Fruit fly (Drosophila melanogaster) whole organism, adult: ENCODE measurements around the gene Elo68beta.

Source experiments
- CG11617 ChIP-seq: fragments of 200-800 bp; sonication (Bioruptor generic); optimal IDR thresholded peaks from 2 replicates; lab custom pipeline; 2017; ENCODE audit warnings: mild to moderate bottlenecking, missing biosample characterization, missing genetic modification reagents, missing genetic modification characterization
- CG12768 ChIP-seq: fragments of 200-800 bp; sonication (Bioruptor generic); optimal IDR thresholded peaks from 2 replicates; lab custom pipeline; 2017; ENCODE audit warnings: missing biosample characterization, missing genetic modification characterization, mild to moderate bottlenecking, moderate library complexity, missing genetic modification reagents
- CG14711 ChIP-seq: fragments of 200-800 bp; sonication (Bioruptor generic); optimal IDR thresholded peaks from 2 replicates; lab custom pipeline; 2018; ENCODE audit warnings: missing biosample characterization, mild to moderate bottlenecking, missing genetic modification characterization, moderate library complexity
- CG1620 ChIP-seq: fragments of 200-800 bp; sonication (Bioruptor generic); optimal IDR thresholded peaks from 2 replicates; lab custom pipeline; 2016; ENCODE audit warnings: missing biosample characterization, missing genetic modification characterization
- CG33017 ChIP-seq: fragments of 200-800 bp; sonication (Bioruptor generic); optimal IDR thresholded peaks from 2 replicates; lab custom pipeline; 2018; ENCODE audit warnings: missing biosample characterization, mild to moderate bottlenecking, missing genetic modification characterization, moderate library complexity
- CG7045 ChIP-seq: fragments of 200-800 bp; sonication (Bioruptor generic); optimal IDR thresholded peaks from 2 replicates; lab custom pipeline; 2017; ENCODE audit warnings: missing biosample characterization, mild to moderate bottlenecking, missing genetic modification characterization
- CG7101 ChIP-seq: fragments of 200-800 bp; sonication (Bioruptor generic); optimal IDR thresholded peaks from 2 replicates; lab custom pipeline; 2018; ENCODE audit warnings: missing biosample characterization, mild to moderate bottlenecking, missing genetic modification characterization, moderate library complexity
- Clk ChIP-seq: fragments of 200-800 bp; sonication (Bioruptor generic); optimal IDR thresholded peaks from 2 replicates; lab custom pipeline; 2017; ENCODE audit warnings: missing biosample characterization, missing genetic modification characterization
- Crg-1 ChIP-seq: fragments of 200-800 bp; sonication (Bioruptor generic); optimal IDR thresholded peaks from 2 replicates; lab custom pipeline; 2016; ENCODE audit warnings: missing biosample characterization, missing genetic modification characterization
- Hr96 ChIP-seq: fragments of 200-800 bp; sonication (Bioruptor generic); optimal IDR thresholded peaks from 2 replicates; lab custom pipeline; 2016; ENCODE audit warnings: missing biosample characterization, missing genetic modification characterization
- Mnt ChIP-seq: fragments of 200-800 bp; sonication (Bioruptor generic); optimal IDR thresholded peaks from 2 replicates; lab custom pipeline; 2016; ENCODE audit warnings: missing biosample characterization, mild to moderate bottlenecking, missing genetic modification characterization
- bab1 ChIP-seq: fragments of 200-800 bp; sonication (Bioruptor generic); optimal IDR thresholded peaks from 3 replicates; lab custom pipeline; 2019; ENCODE audit warnings: missing biosample characterization, mild to moderate bottlenecking, missing genetic modification characterization, moderate library complexity
- cic ChIP-seq: fragments of 200-800 bp; sonication (Bioruptor generic); optimal IDR thresholded peaks from 2 replicates; lab custom pipeline; 2017; ENCODE audit warnings: missing biosample characterization, mild to moderate bottlenecking, missing genetic modification characterization, moderate library complexity
- cnc ChIP-seq, 2 experiments: fragments of >200 bp; optimal IDR thresholded peaks; 2 replicates each; lab custom pipeline; 2017
- kay ChIP-seq: fragments of 200-800 bp; sonication (Bioruptor generic); peaks from one replicate; lab custom pipeline; 2016; ENCODE audit warnings: missing biosample characterization, missing genetic modification characterization, borderline replicate concordance
- ovo ChIP-seq: fragments of 200-800 bp; sonication (Bioruptor generic); optimal IDR thresholded peaks from 2 replicates; lab custom pipeline; 2016; ENCODE audit warnings: missing biosample characterization, missing genetic modification characterization
- pad ChIP-seq: fragments of 200-800 bp; sonication (Bioruptor generic); optimal IDR thresholded peaks from 3 replicates; lab custom pipeline; 2017; ENCODE audit warnings: missing biosample characterization, missing genetic modification characterization, mild to moderate bottlenecking, moderate library complexity, missing genetic modification reagents
- tj ChIP-seq: fragments of 200-800 bp; sonication (Bioruptor generic); optimal IDR thresholded peaks from 3 replicates; lab custom pipeline; 2017; ENCODE audit warnings: missing biosample characterization, mild to moderate bottlenecking, missing genetic modification characterization, moderate library complexity
- toe ChIP-seq: fragments of 200-800 bp; sonication (Bioruptor generic); optimal IDR thresholded peaks from 2 replicates; lab custom pipeline; 2016; ENCODE audit warnings: missing biosample characterization, missing genetic modification characterization

The Elo68beta gene

DNA sequence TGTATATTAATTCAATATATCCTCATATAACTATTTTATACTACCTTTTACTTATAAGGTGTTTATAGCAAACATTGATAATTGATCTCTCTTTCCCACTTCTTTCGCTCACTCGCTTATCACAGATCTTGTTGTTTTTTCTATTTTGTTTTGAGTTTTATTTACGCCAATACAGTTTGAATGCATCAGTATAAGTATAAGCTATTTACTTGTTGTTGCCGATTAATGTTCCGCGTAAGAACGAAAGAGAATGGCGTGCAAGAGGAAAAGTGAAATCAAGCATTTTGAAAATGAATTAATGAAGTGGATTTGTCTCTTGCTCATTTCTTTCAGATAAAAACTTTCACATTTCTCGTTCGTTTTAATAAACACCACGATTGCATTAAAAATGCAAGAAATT lies 17.9 kb downstream of the Elo68beta start:
- no peak for TF ChIP-seq cnc (optimal IDR thresholded peaks at IDR 0.05; lab: Kevin White, UChicago)
- TF ChIP-seq ovo (GFP tag; lab: Kevin White, UChicago): no peak
- peak; percentile 48 for TF ChIP-seq tj (GFP tag; lab: Kevin White, UChicago)
- no peak for TF ChIP-seq Crg-1 (GFP tag; lab: Kevin White, UChicago)
- peak; percentile 96 for TF ChIP-seq kay (GFP tag; lab: Kevin White, UChicago)
- TF ChIP-seq toe (GFP tag; lab: Kevin White, UChicago): no peak
- TF ChIP-seq cic (GFP tag; lab: Kevin White, UChicago): peak; percentile 77

DNA sequence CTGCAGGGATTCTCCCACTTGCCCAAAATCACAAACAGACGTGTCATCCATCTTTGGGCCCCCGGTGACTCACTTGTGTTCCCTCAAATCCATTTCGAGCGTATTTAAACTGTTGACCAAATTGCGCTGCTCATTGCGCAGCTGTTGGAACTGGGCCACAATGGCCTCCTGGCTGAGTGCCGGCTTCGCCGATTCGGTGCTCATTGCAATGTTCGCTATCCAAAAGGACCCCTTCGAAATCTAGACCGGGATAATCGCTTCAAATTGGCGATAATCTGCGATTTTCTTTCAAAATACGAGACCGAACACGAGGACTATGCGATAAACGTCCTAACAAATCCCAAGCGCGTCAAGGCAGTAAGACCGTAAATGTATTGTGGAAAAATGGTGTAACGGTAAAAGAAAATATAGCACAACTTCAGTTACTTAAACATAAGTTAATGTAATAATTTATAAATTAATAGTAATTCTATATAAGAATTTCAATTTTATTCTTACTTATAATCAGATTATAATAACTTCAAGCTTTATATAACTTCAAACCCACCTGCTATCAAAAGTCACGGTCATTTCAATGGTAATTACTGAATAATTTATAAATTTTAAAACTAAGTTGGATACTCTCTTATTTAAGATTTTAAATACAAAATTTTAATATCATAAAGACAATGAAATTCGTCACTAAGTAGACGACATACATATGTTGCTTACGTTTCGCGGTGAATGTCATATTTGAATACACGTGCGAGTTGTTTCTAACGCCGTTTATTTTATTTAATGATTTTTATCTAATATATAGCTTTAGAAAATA lies 27.2 kb downstream of the Elo68beta start, which contains the start of the genes Pfdn2 and Noc1:
Gene Pfdn2 (minus strand): TSS at position 346 of the 811 bp plus-strand sequence.
Gene Noc1 (plus strand): TSS at position 727 of the 811 bp plus-strand sequence.
- TF ChIP-seq Clk (no peak), CG11617 (GFP tag; lab: Kevin White, UChicago) (peak; percentile 52), Hr96 (no peak), Mnt (peak; percentile 92), bab1 (GFP tag; lab: Kevin White, UChicago) (peak; percentile 35), tj (GFP tag; lab: Kevin White, UChicago) (no peak), CG7045 (no peak), cic (GFP tag; lab: Kevin White, UChicago) (no peak), cnc (optimal IDR thresholded peaks at IDR 0.05; lab: Kevin White, UChicago) (no peak), CG14711 (peak; percentile 34), ovo (GFP tag; lab: Kevin White, UChicago) (peak; percentile 43), CG12768 (GFP tag; lab: Kevin White, UChicago) (no peak), CG7101 (tag; lab: Kevin White, UChicago) (peak; percentile 66), CG33017 (tag; lab: Kevin White, UChicago) (peak; percentile 39)

DNA sequence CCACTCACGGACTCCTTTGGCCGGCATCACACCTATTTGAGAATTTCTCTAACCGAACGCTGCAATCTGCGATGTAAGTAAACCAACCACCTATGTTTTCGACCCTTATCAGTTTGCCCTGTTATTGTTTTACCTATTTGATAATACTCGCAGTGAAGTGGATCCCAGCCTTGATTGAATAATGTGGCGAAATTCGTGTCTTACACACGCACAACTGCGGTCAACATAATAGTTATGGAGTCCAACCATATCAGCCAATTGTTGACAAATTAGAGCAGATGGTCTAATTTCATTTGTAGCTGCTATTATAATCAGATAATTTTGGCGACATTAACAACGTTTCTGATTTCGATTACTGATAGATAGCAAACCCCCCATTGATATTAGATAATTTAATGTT lies 30.4 kb downstream of the Elo68beta start:
- no peak for TF ChIP-seq CG14711
- no peak for TF ChIP-seq kay (GFP tag; lab: Kevin White, UChicago)
- no peak for TF ChIP-seq Crg-1 (GFP tag; lab: Kevin White, UChicago)
- no peak for TF ChIP-seq CG12768 (GFP tag; lab: Kevin White, UChicago)
- no peak for TF ChIP-seq cnc (optimal IDR thresholded peaks at IDR 0.05; lab: Kevin White, UChicago)
- no peak for TF ChIP-seq Mnt
- no peak for TF ChIP-seq cic (GFP tag; lab: Kevin White, UChicago)
- TF ChIP-seq Clk: no peak

DNA sequence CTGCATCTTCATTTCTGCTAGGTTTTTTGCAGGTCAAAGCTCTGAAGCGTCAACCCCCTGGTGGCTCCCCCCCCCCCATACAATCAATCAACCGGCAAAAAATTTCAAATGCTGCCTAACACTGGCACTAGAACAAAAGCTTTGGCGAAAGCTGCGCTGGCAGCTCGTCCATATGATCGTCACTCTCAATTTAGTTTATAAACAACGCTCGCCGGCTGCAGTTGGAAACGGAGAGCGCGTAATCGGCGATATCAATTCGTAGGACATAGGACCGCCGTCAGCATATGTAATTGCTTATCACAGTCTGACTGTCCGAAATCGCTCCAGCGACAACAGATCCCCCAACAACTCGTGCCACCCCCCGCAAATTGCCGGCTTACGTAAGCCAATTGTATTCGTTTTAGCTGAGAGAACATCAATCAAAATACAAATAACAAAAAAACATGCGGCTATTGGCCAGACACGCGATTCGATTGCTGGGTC lies 31.1 kb downstream of the Elo68beta start, which contains the start of gene Mocs1:
Gene Mocs1 (plus strand): TSS at position 155 of the 483 bp plus-strand sequence.
- no peak for TF ChIP-seq CG1620 (GFP tag; lab: Kevin White, UChicago)
- TF ChIP-seq kay (GFP tag; lab: Kevin White, UChicago): no peak
- peak; percentile 70 for TF ChIP-seq CG12768 (GFP tag; lab: Kevin White, UChicago)
- TF ChIP-seq CG33017 (tag; lab: Kevin White, UChicago): peak; percentile 22
- TF ChIP-seq Clk: no peak
- TF ChIP-seq pad (GFP tag; lab: Kevin White, UChicago): peak; percentile 46
- TF ChIP-seq CG11617 (GFP tag; lab: Kevin White, UChicago): peak; percentile 36
- TF ChIP-seq CG14711: peak; percentile 43
- TF ChIP-seq Mnt: peak; percentile 89
- TF ChIP-seq CG7045: peak; percentile 23
- peak; percentile 48 for TF ChIP-seq Crg-1 (GFP tag; lab: Kevin White, UChicago)
- peak; percentile 98 for TF ChIP-seq tj (GFP tag; lab: Kevin White, UChicago)
- TF ChIP-seq ovo (GFP tag; lab: Kevin White, UChicago): peak; percentile 56
- peak; percentile 79 for TF ChIP-seq cic (GFP tag; lab: Kevin White, UChicago)
- no peak for TF ChIP-seq toe (GFP tag; lab: Kevin White, UChicago)
- peak; percentile 13 for TF ChIP-seq bab1 (GFP tag; lab: Kevin White, UChicago)
- peak; percentile 63 for TF ChIP-seq CG7101 (tag; lab: Kevin White, UChicago)
- TF ChIP-seq Hr96: no peak

DNA sequence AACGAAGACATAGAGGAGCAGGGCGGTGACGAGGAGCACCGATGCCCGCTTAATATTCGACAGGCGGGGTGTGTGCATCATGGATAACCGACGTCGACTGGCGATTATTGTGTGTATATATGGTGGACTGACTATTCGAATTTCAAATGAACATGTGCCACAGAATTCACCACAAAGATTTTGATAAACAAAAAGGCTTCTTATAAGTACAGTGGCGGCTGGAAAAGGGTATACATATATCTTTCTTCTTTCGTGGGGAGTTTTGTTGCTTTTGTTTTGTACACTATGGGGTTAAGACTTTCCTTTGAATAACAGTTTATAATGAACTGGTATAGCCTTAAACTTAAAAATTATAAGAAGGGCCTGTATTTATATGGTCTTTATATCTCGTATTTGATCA lies 31.7 kb downstream of the Elo68beta start, which contains the start of gene CG6310:
Gene CG6310 (minus strand): TSS at position 101 of the 400 bp plus-strand sequence.
- TF ChIP-seq Mnt (peak; percentile 29), CG33017 (tag; lab: Kevin White, UChicago) (no peak), toe (GFP tag; lab: Kevin White, UChicago) (no peak), kay (GFP tag; lab: Kevin White, UChicago) (no peak), cic (GFP tag; lab: Kevin White, UChicago) (no peak)

DNA sequence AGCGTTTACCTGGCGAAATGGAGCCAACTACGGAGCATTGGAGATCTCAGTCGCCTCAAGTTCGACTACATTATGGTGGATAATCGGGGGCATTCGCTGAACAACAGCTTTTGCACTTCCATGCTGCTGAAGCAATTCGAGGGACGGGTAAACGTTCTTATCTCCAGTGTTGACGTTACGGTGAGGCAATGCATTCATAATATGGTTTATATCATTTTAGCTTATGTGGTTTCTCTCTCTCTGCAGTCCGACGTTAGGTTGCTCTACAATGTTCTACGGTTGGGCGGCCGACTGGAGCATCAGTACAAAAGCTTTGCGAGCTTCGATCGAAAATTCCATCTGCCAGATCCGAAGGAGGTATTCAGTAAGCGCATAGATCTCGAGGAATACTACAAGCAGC lies 35.6 kb downstream of the Elo68beta start:
- TF ChIP-seq kay (GFP tag; lab: Kevin White, UChicago) (no peak), CG33017 (tag; lab: Kevin White, UChicago) (no peak), toe (GFP tag; lab: Kevin White, UChicago) (no peak), cic (GFP tag; lab: Kevin White, UChicago) (peak; percentile 18), cnc (optimal IDR thresholded peaks at IDR 0.05; lab: Kevin White, UChicago) (no peak)
